Fruit fly (Drosophila melanogaster): ENCODE results near the gene CG31835.
A peak's percentile ranks its signal among the peaks of the same experiment; 100 is the strongest.
"Not testable (repeated sequence)": the region's sequence is repeated elsewhere in the genome, so short reads cannot be mapped to it uniquely, and the experiment has no call there.

The CG31835 gene

dm6 chr2L:14706194-14706593 lies 29.4 kb upstream of the CG31835 start (continued):
- no peak for TF ChIP-seq Gug (GFP tag; IDR thresholded peaks at IDR 0.05)
- peak; percentile 90 for TF ChIP-seq Eip78C (GFP tag)
- peak; percentile 34 for TF ChIP-seq Smox (GFP tag; optimal IDR thresholded peaks at IDR 0.05)
- no peak for TF ChIP-seq CG32006 (GFP tag; optimal IDR thresholded peaks at IDR 0.05)
- no peak for TF ChIP-seq ss (GFP tag; optimal IDR thresholded peaks at IDR 0.05)
- no peak for TF ChIP-seq fkh (GFP tag; optimal IDR thresholded peaks at IDR 0.05)
- peak in 1 of 2 experiments; percentile 28 for TF ChIP-seq salr (GFP tag; optimal IDR thresholded peaks at IDR 0.05)
- no peak for TF ChIP-seq CG6808 (GFP tag; optimal IDR thresholded peaks at IDR 0.05)
- peak; percentile 29 for TF ChIP-seq acj6 (GFP tag; optimal IDR thresholded peaks at IDR 0.05)
- TF ChIP-seq Hr39 (GFP tag; optimal IDR thresholded peaks at IDR 0.05) = peak; percentile 83
- no peak for TF ChIP-seq fd59A (GFP tag; optimal IDR thresholded peaks at IDR 0.05)
- no peak for TF ChIP-seq vri (GFP tag; optimal IDR thresholded peaks at IDR 0.05)

dm6 chr2L:14712245-14712644 lies 23.4 kb upstream of the CG31835 start, which contains the start of gene CG15282:
TSS of gene CG15282 (plus strand) at chr2L:14712471.
- TF ChIP-seq acj6 (GFP tag; optimal IDR thresholded peaks at IDR 0.05) = no peak
- no peak for TF ChIP-seq Gug (GFP tag; IDR thresholded peaks at IDR 0.05)
- no peak for TF ChIP-seq pdm3 (GFP tag; optimal IDR thresholded peaks at IDR 0.05)
- TF ChIP-seq CG16779 (tag; optimal IDR thresholded peaks at IDR 0.05) = no peak
- TF ChIP-seq CG6792 (GFP tag; optimal IDR thresholded peaks at IDR 0.05) = no peak
- peak; percentile 17 for TF ChIP-seq Eip78C (GFP tag)

DNA sequence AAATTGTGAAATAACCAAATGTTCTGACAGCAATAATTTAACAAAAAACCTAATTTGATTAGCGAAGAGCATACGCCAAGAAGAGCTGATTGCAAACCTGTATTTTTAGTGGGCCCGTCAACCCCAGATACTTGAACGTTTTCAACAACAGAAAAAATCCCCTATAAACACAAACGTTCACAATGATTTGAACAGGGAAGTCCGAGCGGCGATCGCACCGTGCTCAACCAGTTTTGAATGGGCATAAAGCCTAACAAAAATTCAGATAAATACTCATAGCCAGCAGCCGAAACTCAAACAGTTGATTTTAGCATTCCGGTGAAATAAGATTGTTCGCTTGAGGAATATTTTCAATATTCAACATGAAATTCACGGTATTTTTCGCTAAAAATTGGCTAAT lies 22.2 kb upstream of the CG31835 start, which contains the start of gene CG34165:
CG34165 (plus strand) TSS at position 284 of the 400 bp plus-strand sequence.
- TF ChIP-seq CG6792 (GFP tag; optimal IDR thresholded peaks at IDR 0.05) (no peak), Met (GFP tag; optimal IDR thresholded peaks at IDR 0.05) (no peak), CG6854 (GFP tag; optimal IDR thresholded peaks at IDR 0.05) (no peak), Smox (GFP tag; optimal IDR thresholded peaks at IDR 0.05) (no peak), CG34406 (GFP tag; optimal IDR thresholded peaks at IDR 0.05) (no peak)

- TF ChIP-seq dsx (GFP tag; optimal IDR thresholded peaks at IDR 0.05; ENCODE audit: poor library complexity, severe bottlenecking) (no peak), Lpt (GFP tag; optimal IDR thresholded peaks at IDR 0.05) (no peak), CG10631 (GFP tag; optimal IDR thresholded peaks at IDR 0.05) (no peak), CG10669 (GFP tag; optimal IDR thresholded peaks at IDR 0.05) (no peak), Smox (GFP tag; optimal IDR thresholded peaks at IDR 0.05) (no peak), fd59A (GFP tag; optimal IDR thresholded peaks at IDR 0.05) (no peak), Ets96B (tag; optimal IDR thresholded peaks at IDR 0.05) (no peak), dac (GFP tag; optimal IDR thresholded peaks at IDR 0.05) (no peak), topi (GFP tag; optimal IDR thresholded peaks at IDR 0.05) (no peak)
Measured at dm6 chr2L:14730077-14730476, 5.6 kb upstream of the CG31835 start, which contains the start of gene CG42685. TSS of gene CG42685 (minus strand) at chr2L:14730177.

DNA sequence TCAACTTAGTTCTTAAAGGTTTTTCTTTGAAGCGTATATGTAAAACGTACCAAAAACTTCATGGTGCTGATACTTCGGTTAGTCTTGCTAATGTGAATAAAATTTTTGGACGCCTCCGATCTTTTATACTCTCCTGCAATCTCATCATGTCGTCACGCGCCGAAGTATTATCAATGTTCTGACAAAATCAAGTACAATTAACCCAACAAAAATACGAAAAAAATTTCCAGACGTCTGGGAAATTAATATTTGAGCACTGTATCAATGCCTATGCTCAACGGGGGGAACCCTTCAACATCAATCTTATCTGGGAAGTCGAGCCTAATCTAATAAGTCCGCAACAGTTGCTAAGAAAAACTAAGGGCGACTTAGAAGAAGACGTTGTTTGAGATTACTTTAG lies 2.0 kb downstream of the CG31835 start, which contains the start of gene CG31775:
CG31775 (minus strand) TSS at position 101 of the 400 bp plus-strand sequence.
- TF ChIP-seq vri, esn, OdsH (GFP tag; optimal IDR thresholded peaks at IDR 0.05): not testable (repeated sequence)

- TF ChIP-seq CG6792 (GFP tag; optimal IDR thresholded peaks at IDR 0.05); Eip78C (GFP tag); CG7368 (GFP tag; optimal IDR thresholded peaks at IDR 0.05): not testable (repeated sequence)
Measured at dm6 chr2L:14739614-14740013, 4.0 kb downstream of the CG31835 start, which contains the start of gene CG42585. TSS of gene CG42585 (plus strand) at chr2L:14739914.

DNA sequence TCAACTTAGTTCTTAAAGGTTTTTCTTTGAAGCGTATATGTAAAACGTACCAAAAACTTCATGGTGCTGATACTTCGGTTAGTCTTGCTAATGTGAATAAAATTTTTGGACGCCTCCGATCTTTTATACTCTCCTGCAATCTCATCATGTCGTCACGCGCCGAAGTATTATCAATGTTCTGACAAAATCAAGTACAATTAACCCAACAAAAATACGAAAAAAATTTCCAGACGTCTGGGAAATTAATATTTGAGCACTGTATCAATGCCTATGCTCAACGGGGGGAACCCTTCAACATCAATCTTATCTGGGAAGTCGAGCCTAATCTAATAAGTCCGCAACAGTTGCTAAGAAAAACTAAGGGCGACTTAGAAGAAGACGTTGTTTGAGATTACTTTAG lies 6.1 kb downstream of the CG31835 start, which contains the start of gene CG42586:
CG42586 (minus strand) TSS at position 101 of the 400 bp plus-strand sequence.
- TF ChIP-seq fd85E, CG34406, Sox102F (GFP tag; optimal IDR thresholded peaks at IDR 0.05): not testable (repeated sequence)
